Fruit fly (Drosophila melanogaster) whole organism, prepupa: Measurements from ENCODE around the gene CG2247.
A peak's percentile ranks its signal among the peaks of the same experiment; 100 is the strongest.

ENCODE experiments used
- Blimp-1 ChIP-seq: fragments of 200-800 bp; sonication (Bioruptor generic); optimal IDR thresholded peaks from 3 replicates; lab custom pipeline; 2017; ENCODE audit warnings: missing biosample characterization, missing genetic modification characterization, mild to moderate bottlenecking, moderate library complexity, missing genetic modification reagents
- CG10631 ChIP-seq: fragments of 200-800 bp; sonication (Bioruptor generic); optimal IDR thresholded peaks from 2 replicates; lab custom pipeline; 2016; ENCODE audit warnings: missing biosample characterization, missing genetic modification characterization
- CG10669 ChIP-seq: fragments of 200-800 bp; sonication (Bioruptor generic); optimal IDR thresholded peaks from 3 replicates; lab custom pipeline; 2018; ENCODE audit warnings: missing biosample characterization, mild to moderate bottlenecking, missing genetic modification characterization, moderate library complexity
- CG11294 ChIP-seq: fragments of 200-800 bp; sonication (Bioruptor generic); IDR thresholded peaks from 2 replicates; pipeline ENCODE4 v1.3.6; 2022; ENCODE audit warnings: missing biosample characterization, missing genetic modification characterization
- CG11902 ChIP-seq: fragments of 200-800 bp; sonication (Bioruptor generic); optimal IDR thresholded peaks from 3 replicates; lab custom pipeline; 2016; ENCODE audit warnings: missing biosample characterization, missing genetic modification characterization
- CG15336 ChIP-seq: fragments of 200-800 bp; sonication (Bioruptor generic); IDR thresholded peaks from 2 replicates; pipeline ENCODE4 v1.3.6; 2022; ENCODE audit warnings: missing biosample characterization, missing genetic modification characterization
- CG1621 ChIP-seq: fragments of 200-800 bp; sonication (Bioruptor generic); optimal IDR thresholded peaks from 3 replicates; lab custom pipeline; 2018; ENCODE audit warnings: missing biosample characterization, mild to moderate bottlenecking, missing genetic modification characterization
- CG16779 ChIP-seq: fragments of 200-800 bp; sonication (Bioruptor generic); optimal IDR thresholded peaks from 3 replicates; lab custom pipeline; 2017; ENCODE audit warnings: missing biosample characterization, mild to moderate bottlenecking, missing genetic modification characterization
- CG3032 ChIP-seq: fragments of 200-800 bp; optimal IDR thresholded peaks from 2 replicates; lab custom pipeline; 2019; ENCODE audit warnings: missing biosample characterization, mild to moderate bottlenecking, missing genetic modification characterization, moderate library complexity
- CG31627 ChIP-seq: fragments of 200-800 bp; sonication (Bioruptor generic); optimal IDR thresholded peaks from 3 replicates; lab custom pipeline; 2016; ENCODE audit warnings: missing biosample characterization, missing genetic modification characterization
- CG34406 ChIP-seq: fragments of 200-800 bp; sonication (Bioruptor generic); optimal IDR thresholded peaks from 3 replicates; lab custom pipeline; 2016; ENCODE audit warnings: missing biosample characterization, missing genetic modification characterization
- CG3919 ChIP-seq: fragments of 200-800 bp; sonication (Bioruptor generic); optimal IDR thresholded peaks from 3 replicates; lab custom pipeline; 2016; ENCODE audit warnings: missing biosample characterization, missing genetic modification characterization
- CG4318 ChIP-seq: fragments of 200-800 bp; sonication (Bioruptor generic); optimal IDR thresholded peaks from 3 replicates; lab custom pipeline; 2017; ENCODE audit warnings: missing biosample characterization, mild to moderate bottlenecking, missing genetic modification characterization
- CG6163 ChIP-seq: fragments of 200-800 bp; sonication (Bioruptor generic); IDR thresholded peaks from 3 replicates; pipeline ENCODE4 v1.3.6; 2022; ENCODE audit warnings: missing biosample characterization, missing genetic modification characterization
- CG6276 ChIP-seq: fragments of 200-800 bp; sonication (Bioruptor generic); optimal IDR thresholded peaks from 2 replicates; lab custom pipeline; 2017; ENCODE audit warnings: missing biosample characterization, mild to moderate bottlenecking, missing genetic modification characterization
- CG6792 ChIP-seq: fragments of 200-800 bp; sonication (Bioruptor generic); optimal IDR thresholded peaks from 3 replicates; lab custom pipeline; 2016; ENCODE audit warnings: missing biosample characterization, missing genetic modification characterization
- CG6808 ChIP-seq: fragments of 200-800 bp; sonication (Bioruptor generic); optimal IDR thresholded peaks from 3 replicates; lab custom pipeline; 2017; ENCODE audit warnings: missing biosample characterization, missing genetic modification characterization, mild to moderate bottlenecking, moderate library complexity, missing genetic modification reagents
- CG8119 ChIP-seq: fragments of 200-800 bp; sonication (Bioruptor generic); IDR thresholded peaks from 3 replicates; pipeline ENCODE4 v1.3.6; 2022; ENCODE audit warnings: missing biosample characterization, missing genetic modification characterization
- CG8319 ChIP-seq: fragments of 200-800 bp; sonication (Bioruptor generic); optimal IDR thresholded peaks from 3 replicates; lab custom pipeline; 2016; ENCODE audit warnings: missing biosample characterization, missing genetic modification characterization
- CG8632 ChIP-seq: fragments of 200-800 bp; sonication (Bioruptor generic); optimal IDR thresholded peaks from 3 replicates; lab custom pipeline; 2016; ENCODE audit warnings: missing biosample characterization, missing genetic modification characterization
- Eip75B ChIP-seq: fragments of 200-800 bp; sonication (Bioruptor generic); optimal IDR thresholded peaks from 3 replicates; lab custom pipeline; 2016; ENCODE audit warnings: missing biosample characterization, missing genetic modification characterization
- Eip78C ChIP-seq: fragments of 200-800 bp; sonication (Bioruptor generic); peaks from one replicate; lab custom pipeline; 2016; ENCODE audit warnings: missing biosample characterization, missing genetic modification characterization
- Eip93F ChIP-seq: fragments of 200-800 bp; sonication (Bioruptor generic); optimal IDR thresholded peaks from 2 replicates; lab custom pipeline; 2016; ENCODE audit warnings: missing biosample characterization, mild to moderate bottlenecking, missing genetic modification characterization
- Ets21C ChIP-seq: fragments of 200-800 bp; sonication (Bioruptor generic); optimal IDR thresholded peaks from 3 replicates; lab custom pipeline; 2016; ENCODE audit warnings: missing biosample characterization, missing genetic modification characterization
- Ets96B ChIP-seq: fragments of 200-800 bp; optimal IDR thresholded peaks from 2 replicates; lab custom pipeline; 2019; ENCODE audit warnings: missing biosample characterization, mild to moderate bottlenecking, missing genetic modification characterization, moderate library complexity
- Hr39 ChIP-seq: fragments of 200-800 bp; sonication (Bioruptor generic); optimal IDR thresholded peaks from 2 replicates; lab custom pipeline; 2016; ENCODE audit warnings: missing biosample characterization, missing genetic modification characterization
- Lpt ChIP-seq: fragments of 200-800 bp; sonication (Bioruptor generic); optimal IDR thresholded peaks from 3 replicates; lab custom pipeline; 2016; ENCODE audit warnings: missing biosample characterization, missing genetic modification characterization
- Met ChIP-seq: fragments of 200-800 bp; sonication (Bioruptor generic); optimal IDR thresholded peaks from 3 replicates; lab custom pipeline; 2016; ENCODE audit warnings: missing biosample characterization, missing genetic modification characterization
- OdsH ChIP-seq: fragments of 200-800 bp; sonication (Bioruptor generic); optimal IDR thresholded peaks from 3 replicates; lab custom pipeline; 2016; ENCODE audit warnings: missing biosample characterization, missing genetic modification characterization
- Sox102F ChIP-seq: fragments of 200-800 bp; sonication (Bioruptor generic); optimal IDR thresholded peaks from 2 replicates; lab custom pipeline; 2016; ENCODE audit warnings: missing biosample characterization, mild to moderate bottlenecking, missing genetic modification characterization
- Sox14 ChIP-seq: fragments of 200-800 bp; sonication (Bioruptor generic); optimal IDR thresholded peaks from 3 replicates; lab custom pipeline; 2016; ENCODE audit warnings: missing biosample characterization, missing genetic modification characterization
- Sox15 ChIP-seq: fragments of 200-800 bp; sonication (Bioruptor generic); optimal IDR thresholded peaks from 3 replicates; lab custom pipeline; 2016; ENCODE audit warnings: missing biosample characterization, missing genetic modification characterization
- achi ChIP-seq: fragments of 200-800 bp; sonication (Bioruptor generic); optimal IDR thresholded peaks from 3 replicates; lab custom pipeline; 2016; ENCODE audit warnings: missing biosample characterization, missing genetic modification characterization
- acj6 ChIP-seq: fragments of 200-800 bp; sonication (Bioruptor generic); optimal IDR thresholded peaks from 3 replicates; lab custom pipeline; 2016; ENCODE audit warnings: missing biosample characterization, missing genetic modification characterization
- cyc ChIP-seq: fragments of 200-800 bp; sonication (Bioruptor generic); optimal IDR thresholded peaks from 3 replicates; lab custom pipeline; 2016; ENCODE audit warnings: missing biosample characterization, missing genetic modification characterization
- dac ChIP-seq: fragments of 200-800 bp; sonication (Bioruptor generic); optimal IDR thresholded peaks from 2 replicates; lab custom pipeline; 2017; ENCODE audit warnings: missing biosample characterization, mild to moderate bottlenecking, missing genetic modification characterization
- dsx ChIP-seq: fragments of 200-800 bp; optimal IDR thresholded peaks from 3 replicates; lab custom pipeline; 2019; ENCODE audit warnings: missing biosample characterization, mild to moderate bottlenecking, missing genetic modification characterization, moderate library complexity; ENCODE audit not compliant: poor library complexity, severe bottlenecking
- eg ChIP-seq: fragments of 200-800 bp; sonication (Bioruptor generic); IDR thresholded peaks from 3 replicates; pipeline ENCODE4 v1.3.6; 2022; ENCODE audit warnings: missing biosample characterization, missing genetic modification characterization
- esn ChIP-seq: fragments of 200-800 bp; sonication (Bioruptor generic); optimal IDR thresholded peaks from 2 replicates; lab custom pipeline; 2016; ENCODE audit warnings: missing biosample characterization, mild to moderate bottlenecking, missing genetic modification characterization, moderate library complexity
- fd59A ChIP-seq: fragments of 200-800 bp; sonication (Bioruptor generic); optimal IDR thresholded peaks from 2 replicates; lab custom pipeline; 2017; ENCODE audit warnings: missing biosample characterization, mild to moderate bottlenecking, missing genetic modification characterization, missing genetic modification reagents
- fd85E ChIP-seq: fragments of 200-800 bp; sonication (Bioruptor generic); optimal IDR thresholded peaks from 3 replicates; lab custom pipeline; 2016; ENCODE audit warnings: missing biosample characterization, missing genetic modification characterization
- fkh ChIP-seq: fragments of 200-800 bp; sonication (Bioruptor generic); optimal IDR thresholded peaks from 3 replicates; lab custom pipeline; 2017; ENCODE audit warnings: missing biosample characterization, mild to moderate bottlenecking, missing genetic modification characterization, moderate library complexity
- lz ChIP-seq: fragments of 200-800 bp; sonication (Bioruptor generic); optimal IDR thresholded peaks from 3 replicates; lab custom pipeline; 2016; ENCODE audit warnings: missing biosample characterization, missing genetic modification characterization
- net ChIP-seq: fragments of 200-800 bp; sonication (Bioruptor generic); optimal IDR thresholded peaks from 3 replicates; lab custom pipeline; 2016; ENCODE audit warnings: missing biosample characterization, missing genetic modification characterization
- spab ChIP-seq: fragments of 200-800 bp; sonication (Bioruptor generic); optimal IDR thresholded peaks from 2 replicates; lab custom pipeline; 2017; ENCODE audit warnings: missing biosample characterization, mild to moderate bottlenecking, missing genetic modification characterization, missing genetic modification reagents
- ss ChIP-seq, 2 experiments: fragments of 200-800 bp; sonication (Bioruptor generic); optimal IDR thresholded peaks; 2 replicates in 1 of 2; 3 replicates in 1 of 2; lab custom pipeline; 2017 to 2018; ENCODE audit warnings: mild to moderate bottlenecking in 2 of 2, missing biosample characterization in 2 of 2, missing genetic modification characterization in 2 of 2, moderate library complexity in 1 of 2
- svp ChIP-seq: fragments of 200-800 bp; sonication (Bioruptor generic); peaks from one replicate; lab custom pipeline; 2016; ENCODE audit warnings: missing biosample characterization, missing genetic modification characterization
- topi ChIP-seq: fragments of 200-800 bp; sonication (Bioruptor generic); optimal IDR thresholded peaks from 3 replicates; lab custom pipeline; 2016; ENCODE audit warnings: missing biosample characterization, missing genetic modification characterization
- vri ChIP-seq: fragments of 200-800 bp; sonication (Bioruptor generic); optimal IDR thresholded peaks from 3 replicates; lab custom pipeline; 2016; ENCODE audit warnings: missing biosample characterization, mild to moderate bottlenecking, missing genetic modification characterization

Gene CG2247

DNA sequence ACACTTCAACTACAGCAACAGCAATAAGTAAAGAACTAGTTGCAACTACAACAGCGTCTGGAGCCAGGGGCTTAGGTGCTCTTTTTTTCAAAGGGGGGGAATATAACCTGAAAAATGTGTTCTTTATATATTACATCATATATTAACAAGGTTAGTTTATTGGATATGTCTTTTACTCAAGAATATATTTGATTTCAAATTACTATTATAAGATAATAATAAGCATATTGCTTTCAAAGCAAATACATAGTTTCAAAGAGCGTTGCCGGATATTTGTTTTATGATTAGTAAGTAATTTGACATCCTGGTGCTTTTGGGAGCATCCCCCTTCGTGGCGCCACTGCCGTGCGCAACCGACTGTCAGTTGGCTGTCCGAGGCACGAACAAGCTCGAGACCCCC lies 47.6 kb upstream of the CG2247 start (continued):
- TF ChIP-seq fd59A (GFP tag; lab: Kevin White, UChicago) (peak; percentile 82), CG10631 (GFP tag; lab: Kevin White, UChicago) (peak; percentile 83), Sox15 (GFP tag; lab: Kevin White, UChicago) (peak; percentile 63), Eip78C (GFP tag; lab: Kevin White, UChicago) (peak; percentile 94), topi (GFP tag; lab: Kevin White, UChicago) (peak; percentile 37), CG3032 (peak; percentile 89), CG3919 (GFP tag; lab: Kevin White, UChicago) (peak; percentile 85), cyc (GFP tag; lab: Kevin White, UChicago) (peak; percentile 17)

DNA sequence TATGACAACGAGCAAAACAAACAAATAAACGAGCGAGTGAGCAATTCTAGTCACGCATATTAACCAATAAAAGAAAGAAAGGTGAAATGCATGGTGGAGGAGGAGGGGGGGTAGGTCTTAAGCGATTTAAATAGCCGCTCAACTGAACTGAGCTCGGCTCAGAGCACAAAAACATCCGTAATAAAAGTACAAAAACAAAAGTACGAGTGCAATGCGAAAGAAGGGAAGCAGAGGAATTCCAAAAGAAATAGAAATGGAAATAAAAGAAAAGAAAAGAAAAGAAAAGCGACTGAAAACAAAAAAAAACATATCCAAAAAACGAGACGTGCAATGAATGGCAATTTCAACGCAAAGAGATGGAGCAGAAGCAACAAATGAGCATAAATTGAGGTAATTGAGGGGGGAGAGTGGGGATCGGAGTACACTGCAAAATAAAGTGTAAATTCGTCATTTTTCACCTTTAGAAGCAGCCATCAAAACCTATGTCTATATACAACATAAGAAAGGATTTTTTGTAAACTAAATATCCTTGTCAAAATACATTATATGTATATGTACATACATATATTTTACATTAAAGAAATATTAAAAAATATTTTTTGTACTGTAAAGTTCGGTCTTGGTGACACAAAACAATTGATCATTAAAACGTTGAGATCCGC lies 46.9 kb upstream of the CG2247 start:
- peak; percentile 51 for TF ChIP-seq CG6792 (GFP tag; lab: Kevin White, UChicago)
- peak; percentile 9 for TF ChIP-seq lz (GFP tag; lab: Kevin White, UChicago)
- peak; percentile 68 for TF ChIP-seq OdsH (GFP tag; lab: Kevin White, UChicago)
- peak; percentile 41 for TF ChIP-seq CG8319 (GFP tag; lab: Kevin White, UChicago)
- TF ChIP-seq topi (GFP tag; lab: Kevin White, UChicago), result peak; percentile 28
- TF ChIP-seq acj6 (GFP tag; lab: Kevin White, UChicago), result peak; percentile 62
- peak; percentile 53 for TF ChIP-seq CG3032
- peak; percentile 32 to 41 for TF ChIP-seq ss (GFP tag; optimal IDR thresholded peaks at IDR 0.05; lab: Kevin White, UChicago)
- TF ChIP-seq Ets96B (tag; lab: Kevin White, UChicago), result peak; percentile 55
- TF ChIP-seq Hr39 (GFP tag; lab: Kevin White, UChicago), result no peak
- TF ChIP-seq vri (GFP tag; lab: Kevin White, UChicago), result no peak
- peak; percentile 1 for TF ChIP-seq dac (GFP tag; lab: Kevin White, UChicago)
- peak; percentile 66 for TF ChIP-seq CG8632 (GFP tag; lab: Kevin White, UChicago)
- TF ChIP-seq net (GFP tag; lab: Kevin White, UChicago), result no peak
- no peak for TF ChIP-seq CG6808 (GFP tag; lab: Kevin White, UChicago)
- no peak for TF ChIP-seq CG1621 (tag; lab: Kevin White, UChicago)
- TF ChIP-seq dsx (GFP tag; lab: Kevin White, UChicago), result no peak
- peak; percentile 26 for TF ChIP-seq Sox15 (GFP tag; lab: Kevin White, UChicago)
- TF ChIP-seq Eip93F (GFP tag; lab: Kevin White, UChicago), result no peak
- no peak for TF ChIP-seq CG11902 (GFP tag; lab: Kevin White, UChicago)
- TF ChIP-seq CG16779 (tag; lab: Kevin White, UChicago), result no peak
- TF ChIP-seq spab, result peak; percentile 2
- no peak for TF ChIP-seq CG31627
- TF ChIP-seq eg (GFP tag; lab: Robert Waterston, UW), result peak; percentile 65
- TF ChIP-seq esn, result peak; percentile 40
- TF ChIP-seq CG8119, result peak; percentile 74
- TF ChIP-seq Eip78C (GFP tag; lab: Kevin White, UChicago), result peak; percentile 84
- TF ChIP-seq CG15336 (GFP tag; lab: Robert Waterston, UW), result peak; percentile 78
- TF ChIP-seq CG11294, result peak; percentile 42; the same call in 1 of the 2 replicates
- peak; percentile 72 for TF ChIP-seq Met
- TF ChIP-seq Ets21C (GFP tag; lab: Kevin White, UChicago), result no peak
- peak; percentile 20 for TF ChIP-seq CG10669 (GFP tag; lab: Kevin White, UChicago)
- no peak for TF ChIP-seq Blimp-1 (GFP tag; lab: Kevin White, UChicago)
- peak; percentile 41 for TF ChIP-seq svp (GFP tag; lab: Kevin White, UChicago)
- peak; percentile 58; the same call in 1 of the 3 replicates for TF ChIP-seq CG6163 (GFP tag; lab: Robert Waterston, UW)
- peak; percentile 22 for TF ChIP-seq CG6276
- TF ChIP-seq CG34406 (GFP tag; lab: Kevin White, UChicago), result peak; percentile 63
- TF ChIP-seq Sox14 (GFP tag; lab: Kevin White, UChicago), result no peak
- peak; percentile 48 for TF ChIP-seq Lpt (GFP tag; lab: Kevin White, UChicago)
- peak; percentile 65 for TF ChIP-seq achi
- peak; percentile 3 for TF ChIP-seq Eip75B (GFP tag; lab: Kevin White, UChicago)
- TF ChIP-seq fd85E (GFP tag; lab: Kevin White, UChicago), result no peak
- TF ChIP-seq fkh (GFP tag; lab: Kevin White, UChicago), result no peak
- TF ChIP-seq CG4318, result peak; percentile 72
- TF ChIP-seq Sox102F, result peak; percentile 5
